Worm (Caenorhabditis elegans) whole organism, mixed stage, embryonic: ENCODE results near the gene F36G3.3.

ENCODE experiments used
- ceh-43 ChIP-seq: fragments of 200-800 bp; sonication (Bioruptor generic); optimal IDR thresholded peaks from 2 replicates; lab custom pipeline; 2018; ENCODE audit warnings: mild to moderate bottlenecking, missing genetic modification characterization, moderate library complexity, missing compliant biosample characterization
- ces-1 ChIP-seq: fragments of 150-350 bp; optimal IDR thresholded peaks from 2 replicates; lab custom pipeline; 2014; ENCODE audit warnings: missing biosample characterization, missing genetic modification reagents, missing genetic modification characterization
- elt-1 ChIP-seq: sonication (generic microtip); optimal IDR thresholded peaks from 2 replicates; lab custom pipeline; 2017; ENCODE audit warnings: missing genetic modification characterization, mild to moderate bottlenecking, missing compliant biosample characterization, antibody characterized with exemption, moderate library complexity, borderline replicate concordance; ENCODE audit not compliant: insufficient read depth
- ham-2 ChIP-seq: fragments of 200-800 bp; sonication (Bioruptor generic); optimal IDR thresholded peaks from 2 replicates; lab custom pipeline; 2018; ENCODE audit warnings: mild to moderate bottlenecking, missing genetic modification characterization, missing compliant biosample characterization
- hlh-1 ChIP-seq: fragments of 150-350 bp; optimal IDR thresholded peaks from 2 replicates; lab custom pipeline; 2014; ENCODE audit warnings: missing biosample characterization, missing genetic modification reagents, missing genetic modification characterization
- nhr-237 ChIP-seq: fragments of 150-350 bp; optimal IDR thresholded peaks from 2 replicates; lab custom pipeline; 2014; ENCODE audit warnings: missing biosample characterization, missing genetic modification characterization
- sem-2 ChIP-seq: fragments of 200-800 bp; sonication (Bioruptor generic); optimal IDR thresholded peaks from 2 replicates; lab custom pipeline; 2018; ENCODE audit warnings: mild to moderate bottlenecking, missing genetic modification characterization, missing compliant biosample characterization
- snpc-4 ChIP-seq: fragments of 150-350 bp; optimal IDR thresholded peaks from 2 replicates; lab custom pipeline; 2014; ENCODE audit warnings: missing biosample characterization, missing genetic modification characterization
- unc-39 ChIP-seq: fragments of 150-350 bp; optimal IDR thresholded peaks from 2 replicates; lab custom pipeline; 2014; ENCODE audit warnings: missing biosample characterization, missing genetic modification characterization
- unc-62 ChIP-seq: fragments of 150-350 bp; optimal IDR thresholded peaks from 2 replicates; lab custom pipeline; 2014; ENCODE audit warnings: missing biosample characterization, missing genetic modification reagents, missing genetic modification characterization
- ztf-11 ChIP-seq: fragments of 150-350 bp; optimal IDR thresholded peaks from 2 replicates; lab custom pipeline; 2014; ENCODE audit warnings: missing biosample characterization, missing genetic modification characterization

DNA sequence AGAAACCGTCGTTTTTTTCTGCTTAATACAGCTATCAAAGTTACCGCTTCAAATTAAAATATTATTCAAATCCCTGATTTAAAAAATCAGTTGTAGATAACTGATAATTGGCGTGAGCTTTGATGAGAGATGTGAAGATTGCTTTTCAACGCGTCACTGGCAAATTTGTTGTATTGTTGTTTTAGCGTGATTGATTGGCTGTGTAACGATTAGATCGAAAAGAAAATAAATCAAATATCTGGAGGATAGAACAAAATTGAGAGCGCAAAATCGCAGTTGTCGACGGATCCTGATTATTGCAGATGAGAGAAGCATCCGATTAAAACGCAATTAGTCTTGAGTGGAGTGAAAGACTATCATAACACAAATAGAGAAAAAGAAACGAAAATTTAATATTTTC lies 42.2 kb downstream of the F36G3.3 start:
- TF ChIP-seq unc-39 (tag; lab: Kevin White, UChicago) (no peak), sem-2 (GFP tag; lab: Kevin White, UChicago) (no peak), nhr-237 (tag; lab: Kevin White, UChicago) (no peak), elt-1 (no peak), hlh-1 (tag; lab: Kevin White, UChicago) (no peak), unc-62 (peak; percentile 80), snpc-4 (no peak), ham-2 (GFP tag; lab: Kevin White, UChicago) (no peak), ztf-11 (tag; lab: Kevin White, UChicago) (no peak), ceh-43 (GFP tag; lab: Kevin White, UChicago) (no peak), ces-1 (no peak)
